Worm (Caenorhabditis elegans): ENCODE data around the gene Y57G7A.3.

The Y57G7A.3 gene

DNA sequence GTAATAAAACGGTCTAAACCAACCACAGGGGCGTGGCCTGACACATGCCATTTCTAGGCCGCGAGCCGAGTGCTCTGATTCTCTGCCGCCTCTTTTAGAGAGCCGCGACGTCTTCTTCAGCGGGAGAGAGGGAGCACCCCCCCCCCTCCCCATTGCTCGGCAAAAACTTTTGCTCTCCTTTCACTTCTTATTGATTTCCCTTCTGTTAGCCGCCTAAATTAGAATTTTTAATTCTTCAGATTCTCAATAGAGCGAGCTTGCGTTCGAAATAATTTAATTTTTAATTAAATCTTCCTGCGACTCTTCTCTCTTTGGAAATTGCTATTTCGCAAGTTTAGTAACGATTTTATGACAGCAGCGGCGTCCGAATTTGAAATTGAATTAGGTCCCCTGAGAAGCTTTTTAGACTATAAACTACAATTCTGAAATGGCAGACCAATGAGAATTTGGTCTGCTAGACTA, 37.6 kb downstream of the Y57G7A.3 start:
- TF ChIP-seq nhr-11 (tag; optimal IDR thresholded peaks at IDR 0.05), result no peak
- TF ChIP-seq tbx-7 (tag; optimal IDR thresholded peaks at IDR 0.05), result no peak
- TF ChIP-seq ama-1 (optimal IDR thresholded peaks at IDR 0.05), result no peak
- TF ChIP-seq ztf-16 (tag; optimal IDR thresholded peaks at IDR 0.05), result no peak
- peak; percentile 20 for TF ChIP-seq che-1 (tag; optimal IDR thresholded peaks at IDR 0.05)
- peak; percentile 70 for TF ChIP-seq ceh-48 (tag; optimal IDR thresholded peaks at IDR 0.05)
- TF ChIP-seq unc-55 (GFP tag; optimal IDR thresholded peaks at IDR 0.05), result no peak
- TF ChIP-seq nfya-1 (tag; optimal IDR thresholded peaks at IDR 0.05), result peak; percentile 7
- peak; percentile 89 for TF ChIP-seq unc-42 (tag; optimal IDR thresholded peaks at IDR 0.05)
- no peak for TF ChIP-seq hlh-6 (tag; optimal IDR thresholded peaks at IDR 0.05)
- no peak for TF ChIP-seq ahr-1 (tag; optimal IDR thresholded peaks at IDR 0.05)
- TF ChIP-seq unc-3 (GFP tag; conservative IDR thresholded peaks at IDR 0.05), result no peak
- TF ChIP-seq unc-3 (tag; optimal IDR thresholded peaks at IDR 0.05), result no peak
- TF ChIP-seq tbx-2 (tag; optimal IDR thresholded peaks at IDR 0.05), result peak; percentile 17
- no peak for TF ChIP-seq ceh-22 (tag; optimal IDR thresholded peaks at IDR 0.05)
- TF ChIP-seq odd-2 (tag; optimal IDR thresholded peaks at IDR 0.05), result no peak
- peak; percentile 50 for TF ChIP-seq ceh-31 (tag; optimal IDR thresholded peaks at IDR 0.05)
- TF ChIP-seq K02D7.2 (tag; optimal IDR thresholded peaks at IDR 0.05), result no peak
- TF ChIP-seq ceh-14 (tag; optimal IDR thresholded peaks at IDR 0.05), result peak; percentile 99
- TF ChIP-seq gmeb-2 (tag; optimal IDR thresholded peaks at IDR 0.05), result no peak
- peak; percentile 15 for TF ChIP-seq unc-86 (tag; optimal IDR thresholded peaks at IDR 0.05)
- TF ChIP-seq ceh-24 (tag; optimal IDR thresholded peaks at IDR 0.05), result no peak

DNA sequence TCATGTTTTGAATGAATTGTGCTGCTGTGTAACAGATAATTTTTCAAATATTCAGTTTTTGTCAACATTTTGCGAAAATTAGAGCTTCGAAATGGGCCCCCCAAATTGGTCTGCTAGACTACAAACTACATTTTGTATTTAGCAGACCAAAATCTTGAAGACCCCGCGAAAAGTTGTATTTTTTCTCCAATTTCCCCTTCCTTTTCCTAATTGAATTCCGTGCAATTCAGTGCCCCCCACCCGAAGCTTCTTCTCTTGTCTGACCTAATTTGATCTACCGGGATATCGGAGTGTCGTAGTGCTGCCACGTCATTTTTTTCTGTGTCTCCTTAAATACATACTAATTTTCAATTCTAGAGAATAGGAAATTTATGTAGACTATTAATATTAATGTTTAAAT, 38.4 kb downstream of the Y57G7A.3 start:
- no peak for TF ChIP-seq hlh-13 (GFP tag; optimal IDR thresholded peaks at IDR 0.05)
- no peak for TF ChIP-seq ahr-1 (tag; optimal IDR thresholded peaks at IDR 0.05)
- no peak for TF ChIP-seq ceh-30 (tag; optimal IDR thresholded peaks at IDR 0.05)
- TF ChIP-seq unc-42 (tag; optimal IDR thresholded peaks at IDR 0.05), result peak; percentile 72
- no peak for TF ChIP-seq hlh-8 (tag; optimal IDR thresholded peaks at IDR 0.05)

DNA sequence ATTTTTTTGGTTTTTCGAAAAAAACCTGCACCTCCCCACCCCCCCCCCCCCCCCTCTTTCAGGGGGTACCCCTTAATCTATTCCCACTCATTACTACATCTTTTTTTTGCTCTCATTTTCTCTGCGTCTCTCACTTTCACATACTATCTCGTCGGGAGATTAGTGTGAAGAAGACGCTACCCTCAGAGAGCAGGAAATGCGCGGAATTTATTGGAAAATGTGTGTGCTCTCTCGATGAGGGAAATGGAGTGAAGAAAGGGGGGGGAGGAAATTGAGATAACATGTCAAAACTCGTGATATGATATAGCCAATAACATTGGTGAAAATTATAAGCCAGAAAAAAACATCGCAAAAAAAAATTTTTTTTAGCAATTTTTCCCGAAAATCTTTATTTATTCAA, 40.0 kb downstream of the Y57G7A.3 start:
- TF ChIP-seq ceh-45 (GFP tag; IDR thresholded peaks at IDR 0.05) (no peak), C08G9.2 (tag; optimal IDR thresholded peaks at IDR 0.05) (no peak), ceh-24 (tag; optimal IDR thresholded peaks at IDR 0.05) (no peak), ceh-19 (GFP tag; optimal IDR thresholded peaks at IDR 0.05) (no peak), hlh-8 (tag; optimal IDR thresholded peaks at IDR 0.05) (no peak), unc-3 (GFP tag; conservative IDR thresholded peaks at IDR 0.05) (no peak), unc-3 (tag; optimal IDR thresholded peaks at IDR 0.05) (no peak), ztf-16 (tag; optimal IDR thresholded peaks at IDR 0.05) (no peak), F13H6.1 (tag; optimal IDR thresholded peaks at IDR 0.05) (no peak), lim-6 (tag; optimal IDR thresholded peaks at IDR 0.05) (no peak), ceh-14 (tag; optimal IDR thresholded peaks at IDR 0.05) (no peak)

DNA sequence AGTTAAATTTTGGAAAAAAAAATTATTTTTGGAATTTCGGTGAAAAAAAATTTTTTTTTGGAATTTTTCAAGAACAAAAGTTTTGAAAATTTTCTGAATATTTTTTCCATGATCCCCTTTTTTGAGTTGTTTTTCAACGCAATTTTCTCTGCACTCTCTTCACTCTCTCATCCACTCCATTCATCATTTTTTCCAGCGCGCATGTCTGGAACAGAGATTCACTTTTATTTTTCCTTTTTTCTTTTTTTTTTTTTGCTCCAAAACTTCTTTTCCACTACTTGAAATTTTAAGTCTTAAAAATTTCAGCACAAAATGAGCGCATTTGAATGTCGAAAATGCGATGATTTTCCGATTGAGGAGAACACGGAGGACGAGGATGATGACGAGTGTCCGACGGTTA, 41.1 kb downstream of the Y57G7A.3 start, which contains the start of gene jip-1:
jip-1 (plus strand) TSS at position 301 of the 400 bp plus-strand sequence.
- TF ChIP-seq ets-4 (tag; optimal IDR thresholded peaks at IDR 0.05) (no peak), npax-4 (tag; optimal IDR thresholded peaks at IDR 0.05) (no peak), odd-2 (tag; optimal IDR thresholded peaks at IDR 0.05) (no peak), ztf-16 (tag; optimal IDR thresholded peaks at IDR 0.05) (no peak), sox-4 (tag; optimal IDR thresholded peaks at IDR 0.05) (no peak), ceh-6 (GFP tag; optimal IDR thresholded peaks at IDR 0.05) (no peak), Y22D7AL.16 (tag; optimal IDR thresholded peaks at IDR 0.05) (no peak), unc-86 (tag; optimal IDR thresholded peaks at IDR 0.05) (no peak), nhr-232 (tag; optimal IDR thresholded peaks at IDR 0.05) (no peak)

DNA sequence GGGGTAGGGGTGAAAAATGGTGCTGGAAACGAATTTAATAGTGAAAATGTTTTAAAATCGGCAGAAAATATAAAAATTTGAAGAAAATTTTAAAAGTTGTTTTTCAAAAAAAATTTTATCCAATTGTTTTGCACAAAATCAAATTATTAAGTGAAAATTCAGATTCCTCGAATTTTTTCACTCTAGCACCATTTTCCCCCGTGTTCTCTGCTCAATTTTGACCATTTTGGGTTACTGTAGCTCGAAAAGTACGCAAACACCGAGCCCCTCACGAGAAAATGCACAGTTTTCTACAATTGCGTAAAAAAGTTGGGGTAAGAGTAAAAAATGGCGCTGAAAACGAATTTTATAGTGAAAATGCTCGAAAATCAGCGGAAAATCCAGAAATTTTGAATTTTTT, 44.3 kb downstream of the Y57G7A.3 start:
- TF ChIP-seq T23F11.4 (GFP tag; optimal IDR thresholded peaks at IDR 0.05), result no peak
- TF ChIP-seq K02D7.2 (tag; optimal IDR thresholded peaks at IDR 0.05), result no peak
- TF ChIP-seq fkh-6 (tag; optimal IDR thresholded peaks at IDR 0.05), result no peak
- no peak for TF ChIP-seq hlh-30 (tag; optimal IDR thresholded peaks at IDR 0.05; ENCODE audit: insufficient read depth)
- no peak for TF ChIP-seq ceh-31 (tag; optimal IDR thresholded peaks at IDR 0.05)
- TF ChIP-seq pat-9 (tag; optimal IDR thresholded peaks at IDR 0.05), result no peak

Data from whole organism, late embryonic.